Worm (Caenorhabditis elegans): ENCODE results near the gene F52E10.4.

DNA sequence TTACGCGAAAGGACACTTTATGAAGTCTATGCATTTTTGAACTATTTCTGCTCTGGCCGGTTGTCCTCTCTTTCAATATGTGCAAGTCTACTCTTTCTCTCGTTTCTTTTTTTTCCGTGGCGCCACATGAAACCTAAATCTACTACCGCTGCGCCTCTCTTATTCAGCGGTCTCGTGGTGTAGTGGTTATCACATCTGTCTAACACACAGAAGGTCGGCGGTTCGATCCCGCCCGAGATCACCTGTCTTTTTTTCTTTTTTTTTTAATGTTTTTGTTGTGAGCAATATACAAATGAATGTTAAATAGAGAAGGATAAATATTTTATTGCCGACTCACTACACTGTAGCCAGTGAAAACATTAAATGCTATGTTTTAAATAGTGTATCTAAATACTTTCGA lies 5.3 kb upstream of the F52E10.4 start:
- TF ChIP-seq elt-3 (tag; optimal IDR thresholded peaks at IDR 0.05) (no peak), aly-2 (tag; optimal IDR thresholded peaks at IDR 0.05) (no peak), zag-1 (tag; optimal IDR thresholded peaks at IDR 0.05) (no peak), nhr-237 (tag; optimal IDR thresholded peaks at IDR 0.05) (no peak), tbx-2 (tag; optimal IDR thresholded peaks at IDR 0.05) (peak; percentile 52), nhr-76 (tag; optimal IDR thresholded peaks at IDR 0.05) (no peak), nhr-25 (tag; optimal IDR thresholded peaks at IDR 0.05) (no peak), fkh-10 (GFP tag; optimal IDR thresholded peaks at IDR 0.05) (no peak), lin-15B (tag; optimal IDR thresholded peaks at IDR 0.05) (no peak), jun-1 (tag; optimal IDR thresholded peaks at IDR 0.05) (no peak), R02D3.7 (tag; optimal IDR thresholded peaks at IDR 0.05) (no peak)

Data from whole organism, L3 larva.